Worm (Caenorhabditis elegans) whole organism, L2 larva: ENCODE data around the gene F49E12.10.

Experiments
- alr-1 ChIP-seq: fragments of 150-350 bp; optimal IDR thresholded peaks from 2 replicates; lab custom pipeline; 2014; ENCODE audit warnings: missing biosample characterization, missing genetic modification characterization
- aly-2 ChIP-seq: fragments of 150-350 bp; optimal IDR thresholded peaks from 2 replicates; lab custom pipeline; 2014; ENCODE audit warnings: missing biosample characterization, missing genetic modification characterization
- blmp-1 ChIP-seq: sonication (generic microtip); optimal IDR thresholded peaks from 2 replicates; lab custom pipeline; 2017; ENCODE audit warnings: missing genetic modification characterization, mild to moderate bottlenecking, missing compliant biosample characterization, antibody characterized with exemption, moderate library complexity; ENCODE audit not compliant: insufficient read depth
- ceh-16 ChIP-seq: fragments of 150-350 bp; optimal IDR thresholded peaks from 2 replicates; lab custom pipeline; 2014; ENCODE audit warnings: missing biosample characterization, missing genetic modification characterization
- crh-2 ChIP-seq: sonication (generic microtip); optimal IDR thresholded peaks from 2 replicates; lab custom pipeline; 2017; ENCODE audit warnings: missing biosample characterization, missing genetic modification characterization
- elt-3 ChIP-seq: sonication (generic microtip); optimal IDR thresholded peaks from 2 replicates; lab custom pipeline; 2017; ENCODE audit warnings: missing biosample characterization, missing genetic modification characterization
- fos-1 ChIP-seq: fragments of 150-350 bp; optimal IDR thresholded peaks from 2 replicates; lab custom pipeline; 2014; ENCODE audit warnings: missing biosample characterization, missing genetic modification characterization
- gmeb-1 ChIP-seq: fragments of 150-350 bp; optimal IDR thresholded peaks from 2 replicates; lab custom pipeline; 2014; ENCODE audit warnings: missing biosample characterization, missing genetic modification characterization
- lin-11 ChIP-seq: fragments of 150-350 bp; sonication (generic microtip); optimal IDR thresholded peaks from 2 replicates; lab custom pipeline; 2014; ENCODE audit warnings: missing biosample characterization, missing genetic modification characterization, inconsistent platforms, mixed read lengths
- lin-39 ChIP-seq: fragments of 150-350 bp; optimal IDR thresholded peaks from 2 replicates; lab custom pipeline; 2014; ENCODE audit warnings: missing biosample characterization, missing genetic modification reagents, missing genetic modification characterization
- mab-5 ChIP-seq: fragments of 150-350 bp; optimal IDR thresholded peaks from 2 replicates; lab custom pipeline; 2014; ENCODE audit warnings: missing biosample characterization, missing genetic modification characterization
- mdl-1 ChIP-seq, 2 experiments: fragments of 150-350 bp in 1 of 2; sonication (generic microtip) in 1 of 2; optimal IDR thresholded peaks; 2 replicates each; lab custom pipeline; 2017; ENCODE audit warnings: missing biosample characterization in 2 of 2, missing genetic modification characterization in 2 of 2
- nhr-12 ChIP-seq: fragments of 150-350 bp; optimal IDR thresholded peaks from 2 replicates; lab custom pipeline; 2014; ENCODE audit warnings: missing biosample characterization, missing genetic modification characterization
- nhr-129 ChIP-seq: fragments of 150-350 bp; optimal IDR thresholded peaks from 2 replicates; lab custom pipeline; 2014; ENCODE audit warnings: missing biosample characterization, missing genetic modification characterization
- nhr-21 ChIP-seq: fragments of 150-350 bp; optimal IDR thresholded peaks from 2 replicates; lab custom pipeline; 2014; ENCODE audit warnings: missing biosample characterization, missing genetic modification characterization
- nhr-23 ChIP-seq: fragments of 150-350 bp; optimal IDR thresholded peaks from 2 replicates; lab custom pipeline; 2014; ENCODE audit warnings: missing biosample characterization, missing genetic modification reagents, missing genetic modification characterization
- nhr-25 ChIP-seq: fragments of 150-350 bp; sonication (generic microtip); optimal IDR thresholded peaks from 3 replicates; lab custom pipeline; 2014; ENCODE audit warnings: missing biosample characterization, missing genetic modification characterization
- nhr-6 ChIP-seq: fragments of 150-350 bp; optimal IDR thresholded peaks from 2 replicates; lab custom pipeline; 2014; ENCODE audit warnings: missing biosample characterization, missing genetic modification characterization
- nhr-77 ChIP-seq: fragments of 150-350 bp; optimal IDR thresholded peaks from 2 replicates; lab custom pipeline; 2014; ENCODE audit warnings: missing biosample characterization, missing genetic modification characterization
- peb-1 ChIP-seq: fragments of 150-350 bp; optimal IDR thresholded peaks from 2 replicates; lab custom pipeline; 2014; ENCODE audit warnings: missing biosample characterization, missing genetic modification characterization
- sem-4 ChIP-seq: fragments of 150-350 bp; optimal IDR thresholded peaks from 2 replicates; lab custom pipeline; 2014; ENCODE audit warnings: missing biosample characterization, missing genetic modification reagents, missing genetic modification characterization
- skn-1 ChIP-seq: sonication (generic microtip); optimal IDR thresholded peaks from 2 replicates; lab custom pipeline; 2017; ENCODE audit warnings: missing biosample characterization, missing genetic modification characterization
- sma-3 ChIP-seq: sonication (generic microtip); optimal IDR thresholded peaks from 2 replicates; lab custom pipeline; 2016; ENCODE audit warnings: missing genetic modification reagents, missing genetic modification characterization, missing compliant biosample characterization
- sma-9 ChIP-seq, 2 experiments: fragments of 150-350 bp in 1 of 2; sonication (generic microtip) in 1 of 2; optimal IDR thresholded peaks; 2 replicates each; lab custom pipeline; 2014 to 2016; ENCODE audit warnings: missing genetic modification characterization in 2 of 2, mild to moderate bottlenecking in 1 of 2, missing biosample characterization in 1 of 2, missing compliant biosample characterization in 1 of 2, missing genetic modification reagents in 1 of 2, moderate library complexity in 1 of 2
- snpc-4 ChIP-seq: fragments of 150-350 bp; optimal IDR thresholded peaks from 2 replicates; lab custom pipeline; 2014; ENCODE audit warnings: missing biosample characterization, missing genetic modification characterization
- unc-55 ChIP-seq: fragments of 150-350 bp; sonication (generic microtip); optimal IDR thresholded peaks from 3 replicates; lab custom pipeline; 2014; ENCODE audit warnings: missing biosample characterization, missing genetic modification reagents, missing genetic modification characterization
- unc-62 ChIP-seq: fragments of 150-350 bp; optimal IDR thresholded peaks from 2 replicates; lab custom pipeline; 2014; ENCODE audit warnings: missing biosample characterization, missing genetic modification reagents, missing genetic modification characterization
- zag-1 ChIP-seq: fragments of 150-350 bp; optimal IDR thresholded peaks from 2 replicates; lab custom pipeline; 2014; ENCODE audit warnings: missing biosample characterization, missing genetic modification characterization
- ztf-1 ChIP-seq: fragments of 200-800 bp; sonication (Bioruptor generic); conservative IDR thresholded peaks from 2 replicates; pipeline ENCODE4 v1.3.6; 2022; ENCODE audit warnings: missing genetic modification characterization, missing compliant biosample characterization
- ztf-11 ChIP-seq: sonication (generic microtip); optimal IDR thresholded peaks from 2 replicates; lab custom pipeline; 2017; ENCODE audit warnings: missing biosample characterization, missing genetic modification characterization
- ztf-4 ChIP-seq: fragments of 150-350 bp; optimal IDR thresholded peaks from 2 replicates; lab custom pipeline; 2014; ENCODE audit warnings: missing biosample characterization, missing genetic modification characterization

F49E12.10 gene

ce11 chrII:8382880-8383279, 8.0 kb upstream of the F49E12.10 start (continued):
- TF ChIP-seq lin-39 (tag; lab: Kevin White, UChicago) (no peak), nhr-77 (tag; lab: Kevin White, UChicago) (no peak), mdl-1 (tag; optimal IDR thresholded peaks at IDR 0.05; lab: Kevin White, UChicago) (peak in 1 of 2 experiments; percentile 37), nhr-6 (tag; lab: Kevin White, UChicago) (no peak), sma-3 (GFP tag; lab: Kevin White, UChicago) (peak; percentile 38), sma-9 (GFP tag; optimal IDR thresholded peaks at IDR 0.05; lab: Kevin White, UChicago) (peak; percentile 94), sma-9 (tag; optimal IDR thresholded peaks at IDR 0.05; lab: Kevin White, UChicago) (no peak), snpc-4 (tag; lab: Kevin White, UChicago) (no peak), nhr-129 (tag; lab: Kevin White, UChicago) (no peak), elt-3 (tag; lab: Kevin White, UChicago) (no peak)
- TF ChIP-seq, all 48 proteins: peak for 10

- TF ChIP-seq sma-9 (GFP tag; optimal IDR thresholded peaks at IDR 0.05; lab: Kevin White, UChicago) (peak; percentile 72), sma-9 (tag; optimal IDR thresholded peaks at IDR 0.05; lab: Kevin White, UChicago) (no peak), elt-3 (tag; lab: Kevin White, UChicago) (no peak), nhr-12 (tag; lab: Kevin White, UChicago) (no peak), nhr-25 (no peak), alr-1 (tag; lab: Kevin White, UChicago) (no peak), skn-1 (tag; lab: Kevin White, UChicago) (peak; percentile 76), snpc-4 (tag; lab: Kevin White, UChicago) (no peak), ztf-1 (GFP tag; lab: Robert Waterston, UW) (no peak), peb-1 (tag; lab: Kevin White, UChicago) (no peak), unc-55 (GFP tag; lab: Kevin White, UChicago) (no peak), fos-1 (tag; lab: Kevin White, UChicago) (peak; percentile 93), nhr-129 (tag; lab: Kevin White, UChicago) (no peak), gmeb-1 (tag; lab: Kevin White, UChicago) (no peak), nhr-21 (tag; lab: Kevin White, UChicago) (no peak)
Observed at ce11 chrII:8384344-8384743, 6.5 kb upstream of the F49E12.10 start.

- TF ChIP-seq mab-5 (tag; lab: Kevin White, UChicago) (no peak), peb-1 (tag; lab: Kevin White, UChicago) (no peak), ceh-16 (no peak), unc-62 (GFP tag; lab: Kevin White, UChicago) (no peak), fos-1 (tag; lab: Kevin White, UChicago) (no peak), blmp-1 (tag; lab: Kevin White, UChicago) (no peak), nhr-6 (tag; lab: Kevin White, UChicago) (no peak), zag-1 (tag; lab: Kevin White, UChicago) (no peak), sma-9 (GFP tag; optimal IDR thresholded peaks at IDR 0.05; lab: Kevin White, UChicago) (no peak), sma-9 (tag; optimal IDR thresholded peaks at IDR 0.05; lab: Kevin White, UChicago) (no peak), sem-4 (no peak), aly-2 (tag; lab: Kevin White, UChicago) (no peak), ztf-1 (GFP tag; lab: Robert Waterston, UW) (no peak), elt-3 (tag; lab: Kevin White, UChicago) (no peak), ztf-11 (tag; lab: Kevin White, UChicago) (no peak)
Observed at ce11 chrII:8385561-8385960, 5.3 kb upstream of the F49E12.10 start.

- TF ChIP-seq ztf-4 (tag; lab: Kevin White, UChicago) (no peak), fos-1 (tag; lab: Kevin White, UChicago) (peak; percentile 78), ztf-1 (GFP tag; lab: Robert Waterston, UW) (no peak), lin-39 (tag; lab: Kevin White, UChicago) (no peak), mab-5 (tag; lab: Kevin White, UChicago) (no peak), sma-9 (GFP tag; optimal IDR thresholded peaks at IDR 0.05; lab: Kevin White, UChicago) (peak; percentile 13), sma-9 (tag; optimal IDR thresholded peaks at IDR 0.05; lab: Kevin White, UChicago) (no peak)
Observed at ce11 chrII:8386897-8387296, 4.0 kb upstream of the F49E12.10 start.

- TF ChIP-seq fos-1 (tag; lab: Kevin White, UChicago): peak; percentile 91
- no peak for TF ChIP-seq nhr-25
- no peak for TF ChIP-seq nhr-23 (tag; lab: Kevin White, UChicago)
- TF ChIP-seq lin-11 (tag; lab: Kevin White, UChicago): no peak
- peak; percentile 22 for TF ChIP-seq skn-1 (tag; lab: Kevin White, UChicago)
- TF ChIP-seq sma-9 (GFP tag; optimal IDR thresholded peaks at IDR 0.05; lab: Kevin White, UChicago): peak; percentile 69
- no peak for TF ChIP-seq sma-9 (tag; optimal IDR thresholded peaks at IDR 0.05; lab: Kevin White, UChicago)
- TF ChIP-seq crh-2 (tag; lab: Kevin White, UChicago): peak; percentile 23
Observed at ce11 chrII:8388001-8388513, 2.8 kb upstream of the F49E12.10 start, which contains the start of gene drd-1. TSS of gene drd-1 (plus strand) at chrII:8388051.
